Fruit fly (Drosophila melanogaster): ENCODE measurements around the gene eRF1.

The eRF1 gene

dm6 chr3L:20375878-20376563, 27.9 kb downstream of the eRF1 start, which contains the start of the genes Ide and RhoBTB (continued):
- TF ChIP-seq CG4404 (GFP tag; IDR thresholded peaks at IDR 0.05): peak; percentile 75
- 0 out of 2 replicates have a peak, but pooled peaks have one; percentile 38 for TF ChIP-seq CG17328 (GFP tag; IDR thresholded peaks at IDR 0.05)
- peak; percentile 71 for TF ChIP-seq CG8290 (GFP tag; optimal IDR thresholded peaks at IDR 0.05)
- peak in 1 of 2 experiments; percentile 15 for TF ChIP-seq CG8290 (tag; optimal IDR thresholded peaks at IDR 0.05)
- peak; percentile 36 for TF ChIP-seq CG10431 (GFP tag; optimal IDR thresholded peaks at IDR 0.05)
- TF ChIP-seq CG18476 (GFP tag; optimal IDR thresholded peaks at IDR 0.05): peak; percentile 49
- 0 out of 2 replicates have a peak, but pooled peaks have one; percentile 41 for TF ChIP-seq ara (GFP tag; IDR thresholded peaks at IDR 0.05)
- no peak; the same call in 1 of the 2 replicates for TF ChIP-seq wor (GFP tag; IDR thresholded peaks at IDR 0.05)
- TF ChIP-seq CG13624 (GFP tag; optimal IDR thresholded peaks at IDR 0.05): peak; percentile 90
- TF ChIP-seq zfh1 (GFP tag; IDR thresholded peaks at IDR 0.05): peak; percentile 48; the same call in 1 of the 3 replicates
- peak; percentile 77 for TF ChIP-seq CG9437 (GFP tag; optimal IDR thresholded peaks at IDR 0.05)
- 0 out of 2 replicates have a peak, but pooled peaks have one; percentile 13 for TF ChIP-seq Awh (GFP tag; IDR thresholded peaks at IDR 0.05)
- TF ChIP-seq ranshi (GFP tag; IDR thresholded peaks at IDR 0.05): peak; percentile 74; the same call in 1 of the 2 replicates
- no peak for TF ChIP-seq tio (GFP tag; optimal IDR thresholded peaks at IDR 0.05)
- TF ChIP-seq Ptx1 (GFP tag; IDR thresholded peaks at IDR 0.05): peak; percentile 76
- TF ChIP-seq Doc2 (GFP tag; IDR thresholded peaks at IDR 0.05): peak; percentile 48; the same call in 1 of the 2 replicates
- no peak for TF ChIP-seq CG2199 (GFP tag; IDR thresholded peaks at IDR 0.05)
- peak; percentile 65 for TF ChIP-seq CG33557 (GFP tag; optimal IDR thresholded peaks at IDR 0.05)
- TF ChIP-seq tup (GFP tag; optimal IDR thresholded peaks at IDR 0.05): peak; percentile 47
- TF ChIP-seq HHEX (GFP tag; optimal IDR thresholded peaks at IDR 0.05): peak; percentile 48
- TF ChIP-seq lov (optimal IDR thresholded peaks at IDR 0.05): no peak
- TF ChIP-seq lov (GFP tag; IDR thresholded peaks at IDR 0.05): peak; percentile 60; the same call in 1 of the 3 replicates
- no peak for TF ChIP-seq bigmax (GFP tag; optimal IDR thresholded peaks at IDR 0.05)
- peak; percentile 54; the same call in 1 of the 2 replicates for TF ChIP-seq Xrp1 (GFP tag; IDR thresholded peaks at IDR 0.05)
- no peak for TF ChIP-seq CG7271 (tag; optimal IDR thresholded peaks at IDR 0.05)
- no peak for TF ChIP-seq Nf-YC (tag; optimal IDR thresholded peaks at IDR 0.05)
- TF ChIP-seq Kr (GFP tag; optimal IDR thresholded peaks at IDR 0.05): no peak
- no peak for TF ChIP-seq sna (GFP tag; IDR thresholded peaks at IDR 0.05; ENCODE audit: partially characterized antibody)
- TF ChIP-seq Atf6 (GFP tag; IDR thresholded peaks at IDR 0.05): peak; percentile 63; the same call in 1 of the 2 replicates
- no peak for TF ChIP-seq fru (optimal IDR thresholded peaks at IDR 0.05)
- TF ChIP-seq tx (GFP tag; optimal IDR thresholded peaks at IDR 0.05): peak; percentile 79
- peak; percentile 71 for TF ChIP-seq Meics (GFP tag; optimal IDR thresholded peaks at IDR 0.05)
- TF ChIP-seq HmgZ (tag; optimal IDR thresholded peaks at IDR 0.05): peak; percentile 72
- TF ChIP-seq br (optimal IDR thresholded peaks at IDR 0.05): no peak
- TF ChIP-seq MBD-R2 (GFP tag; IDR thresholded peaks at IDR 0.05): peak; percentile 51
- TF ChIP-seq Chrac-16 (GFP tag; optimal IDR thresholded peaks at IDR 0.05): peak; percentile 88
- TF ChIP-seq CG8089 (GFP tag; optimal IDR thresholded peaks at IDR 0.05): peak; percentile 77
- TF ChIP-seq org-1 (GFP tag; optimal IDR thresholded peaks at IDR 0.05): peak; percentile 23
- TF ChIP-seq CG10274 (GFP tag; optimal IDR thresholded peaks at IDR 0.05): peak; percentile 38
- TF ChIP-seq CG7987 (GFP tag; optimal IDR thresholded peaks at IDR 0.05): peak; percentile 21
- peak; percentile 22 for TF ChIP-seq kah (GFP tag; optimal IDR thresholded peaks at IDR 0.05)
- no peak for TF ChIP-seq CG16779 (GFP tag; IDR thresholded peaks at IDR 0.05)
- peak; percentile 68 for TF ChIP-seq kni (GFP tag; optimal IDR thresholded peaks at IDR 0.05)
- no peak for TF ChIP-seq Eip74EF (GFP tag; optimal IDR thresholded peaks at IDR 0.05)
- peak; percentile 3 for TF ChIP-seq CG31365 (tag; optimal IDR thresholded peaks at IDR 0.05)
- TF ChIP-seq Dp (GFP tag; optimal IDR thresholded peaks at IDR 0.05): peak; percentile 73
- no peak for TF ChIP-seq CG17568 (GFP tag; optimal IDR thresholded peaks at IDR 0.05)
- TF ChIP-seq CG11456 (GFP tag; IDR thresholded peaks at IDR 0.05): peak; percentile 82
- peak; percentile 88 for TF ChIP-seq Hr3 (GFP tag; optimal IDR thresholded peaks at IDR 0.05)
- peak; percentile 73 for TF ChIP-seq Sox102F (GFP tag; optimal IDR thresholded peaks at IDR 0.05)
- peak; percentile 66 for TF ChIP-seq CG4424 (GFP tag; optimal IDR thresholded peaks at IDR 0.05)

Data from whole organism, embryonic.